Worm (Caenorhabditis elegans) whole organism, L2 larva: ENCODE data around the gene T16H12.9.

Experiments used
- alr-1 ChIP-seq: fragments of 150-350 bp; optimal IDR thresholded peaks from 2 replicates; lab custom pipeline; 2014; ENCODE audit warnings: missing biosample characterization, missing genetic modification characterization
- aly-2 ChIP-seq: fragments of 150-350 bp; optimal IDR thresholded peaks from 2 replicates; lab custom pipeline; 2014; ENCODE audit warnings: missing biosample characterization, missing genetic modification characterization
- blmp-1 ChIP-seq: sonication (generic microtip); optimal IDR thresholded peaks from 2 replicates; lab custom pipeline; 2017; ENCODE audit warnings: missing genetic modification characterization, mild to moderate bottlenecking, missing compliant biosample characterization, antibody characterized with exemption, moderate library complexity; ENCODE audit not compliant: insufficient read depth
- ceh-82 ChIP-seq: fragments of 150-350 bp; optimal IDR thresholded peaks from 2 replicates; lab custom pipeline; 2014; ENCODE audit warnings: missing biosample characterization, missing genetic modification characterization
- egl-27 ChIP-seq: sonication (generic microtip); optimal IDR thresholded peaks from 3 replicates; lab custom pipeline; 2017; ENCODE audit warnings: missing biosample characterization, missing genetic modification reagents, missing genetic modification characterization
- mbf-1 ChIP-seq: sonication (generic microtip); optimal IDR thresholded peaks from 2 replicates; lab custom pipeline; 2017; ENCODE audit warnings: missing biosample characterization, missing genetic modification characterization
- nhr-25 ChIP-seq: fragments of 150-350 bp; sonication (generic microtip); optimal IDR thresholded peaks from 3 replicates; lab custom pipeline; 2014; ENCODE audit warnings: missing biosample characterization, missing genetic modification characterization
- snpc-4 ChIP-seq: fragments of 150-350 bp; optimal IDR thresholded peaks from 2 replicates; lab custom pipeline; 2014; ENCODE audit warnings: missing biosample characterization, missing genetic modification characterization
- unc-55 ChIP-seq: fragments of 150-350 bp; sonication (generic microtip); optimal IDR thresholded peaks from 3 replicates; lab custom pipeline; 2014; ENCODE audit warnings: missing biosample characterization, missing genetic modification reagents, missing genetic modification characterization
- ztf-11 ChIP-seq: sonication (generic microtip); optimal IDR thresholded peaks from 2 replicates; lab custom pipeline; 2017; ENCODE audit warnings: missing biosample characterization, missing genetic modification characterization

DNA sequence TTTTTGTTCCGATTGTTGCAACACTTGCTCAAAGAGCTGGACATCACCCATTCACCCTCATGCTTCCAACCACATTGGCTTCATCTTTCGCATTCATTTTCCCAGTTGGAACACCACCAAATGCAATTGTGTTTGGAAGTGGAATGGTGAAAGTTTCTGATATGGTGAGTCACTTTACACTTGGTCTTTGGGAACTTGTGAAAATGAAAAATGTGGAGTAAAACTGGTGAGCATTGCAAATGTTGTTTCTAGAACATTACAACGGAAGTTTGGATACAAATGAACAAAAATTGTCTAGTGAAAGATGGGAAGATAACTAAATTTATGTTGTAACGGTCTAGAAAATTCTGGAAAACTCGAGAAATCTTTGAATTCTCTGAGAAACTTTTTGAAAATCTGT, 47.2 kb downstream of the T16H12.9 start:
- TF ChIP-seq aly-2 (tag; lab: Kevin White, UChicago) (no peak), blmp-1 (tag; lab: Kevin White, UChicago) (no peak), nhr-25 (tag; lab: Kevin White, UChicago) (no peak), unc-55 (GFP tag; lab: Kevin White, UChicago) (no peak), ztf-11 (tag; lab: Kevin White, UChicago) (no peak), ceh-82 (tag; lab: Kevin White, UChicago) (no peak), mbf-1 (tag; lab: Kevin White, UChicago) (no peak), snpc-4 (tag; lab: Kevin White, UChicago) (no peak), alr-1 (tag; lab: Kevin White, UChicago) (no peak), egl-27 (no peak)
